Worm (Caenorhabditis elegans) whole organism, early embryonic: ENCODE data around the gene fbxa-13.

Source experiments
- B0310.2 ChIP-seq: sonication (generic microtip); optimal IDR thresholded peaks from 2 replicates; lab custom pipeline; 2016; ENCODE audit warnings: mild to moderate bottlenecking, missing genetic modification characterization, missing compliant biosample characterization
- F13C5.2 ChIP-seq: sonication (generic microtip); optimal IDR thresholded peaks from 2 replicates; lab custom pipeline; 2017; ENCODE audit warnings: mild to moderate bottlenecking, missing genetic modification characterization, inconsistent platforms, missing compliant biosample characterization
- ama-1 ChIP-seq: fragments of 150-350 bp; optimal IDR thresholded peaks from 2 replicates; lab custom pipeline; 2014
- hmbx-1 ChIP-seq: sonication (generic microtip); optimal IDR thresholded peaks from 2 replicates; lab custom pipeline; 2016; ENCODE audit warnings: mild to moderate bottlenecking, missing genetic modification characterization, missing compliant biosample characterization

DNA sequence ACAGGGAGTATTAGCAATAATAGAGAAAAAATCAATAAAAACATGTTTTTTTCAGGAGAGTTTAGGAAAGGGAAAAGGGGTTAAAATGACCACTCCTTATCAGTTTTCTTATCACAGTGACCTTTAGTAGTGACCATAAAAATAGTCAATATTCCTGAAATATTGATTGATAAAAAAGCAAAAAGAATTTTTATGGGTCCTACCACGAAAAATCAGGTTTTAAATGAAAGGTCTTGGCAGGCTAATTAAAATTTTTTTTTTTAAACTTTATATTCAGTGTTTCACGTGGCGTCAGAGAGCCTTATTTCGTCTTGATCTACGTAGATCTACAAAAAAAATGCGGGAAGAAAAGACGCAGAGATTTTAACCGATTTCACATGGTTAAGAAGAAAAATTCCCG lies 48.3 kb downstream of the fbxa-13 start, which contains the start of gene cht-4:
- TF ChIP-seq B0310.2 (tag; lab: Kevin White, UChicago), result no peak
- TF ChIP-seq hmbx-1 (tag; lab: Kevin White, UChicago), result no peak
- no peak for TF ChIP-seq ama-1
- TF ChIP-seq F13C5.2 (tag; lab: Kevin White, UChicago), result no peak
